Fruit fly (Drosophila melanogaster) S2 (cell line): Measurements from ENCODE around the gene CG31142.

Source experiments
- CG8478 ChIP-seq: fragments of >200 bp; optimal IDR thresholded peaks from 2 replicates; lab custom pipeline; 2018
- CTCF ChIP-seq, 2 experiments: fragments of >200 bp; optimal IDR thresholded peaks; 2 replicates each; lab custom pipeline; 2018

CG31142 gene

dm6 chr3R:23947002-23947401 is 18.0 kb downstream of the CG31142 start:
- TF ChIP-seq CG8478 (lab: Kevin White, UChicago) (no peak), CTCF (optimal IDR thresholded peaks at IDR 0.05; lab: Kevin White, UChicago) (no peak)

dm6 chr3R:23948324-23948465 is 19.2 kb downstream of the CG31142 start, which contains the start of gene CG12268:
Gene CG12268 (minus strand): TSS chr3R:23948424.
- no peak for TF ChIP-seq CTCF (optimal IDR thresholded peaks at IDR 0.05; lab: Kevin White, UChicago)
- TF ChIP-seq CG8478 (lab: Kevin White, UChicago): no peak

- TF ChIP-seq CG8478 (lab: Kevin White, UChicago): no peak
- TF ChIP-seq CTCF (optimal IDR thresholded peaks at IDR 0.05; lab: Kevin White, UChicago): no peak
These were observed 19.7 kb downstream of the CG31142 start for dm6 chr3R:23948466-23949413.

- no peak for TF ChIP-seq CG8478 (lab: Kevin White, UChicago)
- no peak for TF ChIP-seq CTCF (optimal IDR thresholded peaks at IDR 0.05; lab: Kevin White, UChicago)
These were observed 26.3 kb downstream of the CG31142 start for dm6 chr3R:23955380-23955779.

dm6 chr3R:23958091-23958838 is 29.2 kb downstream of the CG31142 start, which contains the start of the genes GluProRS and AP-1sigma:
Gene GluProRS (minus strand): TSS chr3R:23958391.
Gene AP-1sigma (plus strand): TSS chr3R:23958651.
- no peak for TF ChIP-seq CTCF (optimal IDR thresholded peaks at IDR 0.05; lab: Kevin White, UChicago)
- no peak for TF ChIP-seq CG8478 (lab: Kevin White, UChicago)

- no peak for TF ChIP-seq CG8478 (lab: Kevin White, UChicago)
- TF ChIP-seq CTCF (optimal IDR thresholded peaks at IDR 0.05; lab: Kevin White, UChicago): no peak
These were observed 31.8 kb downstream of the CG31142 start for dm6 chr3R:23960865-23961264.

- TF ChIP-seq CTCF (optimal IDR thresholded peaks at IDR 0.05; lab: Kevin White, UChicago): no peak
- TF ChIP-seq CG8478 (lab: Kevin White, UChicago): no peak
These were observed 33.8 kb downstream of the CG31142 start, which contains the start of gene CG31140 for dm6 chr3R:23962781-23963222. Gene CG31140 (plus strand): TSS chr3R:23963180.

- no peak for TF ChIP-seq CG8478 (lab: Kevin White, UChicago)
- no peak for TF ChIP-seq CTCF (optimal IDR thresholded peaks at IDR 0.05; lab: Kevin White, UChicago)
These were observed 36.1 kb downstream of the CG31142 start for dm6 chr3R:23964913-23965718.

dm6 chr3R:23969449-23969848 is 40.4 kb downstream of the CG31142 start:
- TF ChIP-seq CTCF (optimal IDR thresholded peaks at IDR 0.05; lab: Kevin White, UChicago): no peak
- no peak for TF ChIP-seq CG8478 (lab: Kevin White, UChicago)

- TF ChIP-seq CG8478 (lab: Kevin White, UChicago) (no peak), CTCF (optimal IDR thresholded peaks at IDR 0.05; lab: Kevin White, UChicago) (no peak)
These were observed 42.2 kb downstream of the CG31142 start for dm6 chr3R:23971208-23971607.

dm6 chr3R:23971764-23972163 is 42.7 kb downstream of the CG31142 start:
- TF ChIP-seq CG8478 (lab: Kevin White, UChicago): no peak
- no peak for TF ChIP-seq CTCF (optimal IDR thresholded peaks at IDR 0.05; lab: Kevin White, UChicago)
